Worm (Caenorhabditis elegans) whole organism, late embryonic: ENCODE measurements around the gene str-145.

ENCODE experiments used
- C08G9.2 ChIP-seq: sonication (generic microtip); optimal IDR thresholded peaks from 2 replicates; lab custom pipeline; 2016; ENCODE audit warnings: mild to moderate bottlenecking, missing genetic modification characterization, moderate library complexity, missing compliant biosample characterization
- C38D4.7 ChIP-seq: fragments of 200-800 bp; sonication (Bioruptor generic); optimal IDR thresholded peaks from 2 replicates; lab custom pipeline; 2018; ENCODE audit warnings: mild to moderate bottlenecking, missing genetic modification characterization, moderate library complexity, missing compliant biosample characterization
- F13H6.1 ChIP-seq: sonication (generic microtip); optimal IDR thresholded peaks from 2 replicates; lab custom pipeline; 2016; ENCODE audit warnings: missing genetic modification characterization, missing compliant biosample characterization
- K02D7.2 ChIP-seq: sonication (generic microtip); optimal IDR thresholded peaks from 2 replicates; lab custom pipeline; 2017; ENCODE audit warnings: mild to moderate bottlenecking, missing genetic modification characterization, missing compliant biosample characterization
- T23F11.4 ChIP-seq: fragments of 200-800 bp; sonication (Bioruptor generic); optimal IDR thresholded peaks from 2 replicates; lab custom pipeline; 2018; ENCODE audit warnings: mild to moderate bottlenecking, missing genetic modification characterization, missing compliant biosample characterization
- Y22D7AL.16 ChIP-seq: sonication (generic microtip); optimal IDR thresholded peaks from 2 replicates; lab custom pipeline; 2016; ENCODE audit warnings: missing genetic modification characterization, missing compliant biosample characterization
- ama-1 ChIP-seq: fragments of 150-350 bp; optimal IDR thresholded peaks from 2 replicates; lab custom pipeline; 2014
- ceh-18 ChIP-seq: sonication (generic microtip); optimal IDR thresholded peaks from 2 replicates; lab custom pipeline; 2016; ENCODE audit warnings: missing genetic modification characterization, missing compliant biosample characterization
- ceh-2 ChIP-seq: sonication (generic microtip); optimal IDR thresholded peaks from 2 replicates; lab custom pipeline; 2016; ENCODE audit warnings: missing genotype, missing genetic modification characterization, missing compliant biosample characterization
- ceh-31 ChIP-seq: sonication (generic microtip); optimal IDR thresholded peaks from 2 replicates; lab custom pipeline; 2016; ENCODE audit warnings: missing genetic modification characterization, missing compliant biosample characterization
- ceh-45 ChIP-seq: fragments of 200-800 bp; sonication (Bioruptor generic); IDR thresholded peaks from 2 replicates; pipeline ENCODE4 v1.3.6; 2022; ENCODE audit warnings: missing genetic modification reagents, missing genetic modification characterization, missing compliant biosample characterization
- ceh-6 ChIP-seq: fragments of 200-800 bp; sonication (Bioruptor generic); optimal IDR thresholded peaks from 2 replicates; lab custom pipeline; 2018; ENCODE audit warnings: mild to moderate bottlenecking, missing genetic modification characterization, missing compliant biosample characterization
- dmd-4 ChIP-seq: sonication (generic microtip); optimal IDR thresholded peaks from 2 replicates; lab custom pipeline; 2016; ENCODE audit warnings: borderline replicate concordance, missing genetic modification characterization, missing compliant biosample characterization
- dve-1 ChIP-seq: sonication (generic microtip); optimal IDR thresholded peaks from 2 replicates; lab custom pipeline; 2017; ENCODE audit warnings: antibody characterized with exemption, mild to moderate bottlenecking, missing genetic modification characterization, missing compliant biosample characterization
- elt-4 ChIP-seq: sonication (generic microtip); optimal IDR thresholded peaks from 2 replicates; lab custom pipeline; 2016; ENCODE audit warnings: missing genetic modification characterization, missing compliant biosample characterization
- ets-4 ChIP-seq: sonication (generic microtip); optimal IDR thresholded peaks from 2 replicates; lab custom pipeline; 2016; ENCODE audit warnings: missing genetic modification characterization, missing compliant biosample characterization
- fax-1 ChIP-seq: sonication (generic microtip); optimal IDR thresholded peaks from 2 replicates; lab custom pipeline; 2016; ENCODE audit warnings: missing genotype, missing genetic modification characterization, missing compliant biosample characterization
- fkh-6 ChIP-seq: sonication (generic microtip); optimal IDR thresholded peaks from 2 replicates; lab custom pipeline; 2016; ENCODE audit warnings: missing genetic modification characterization, missing compliant biosample characterization
- hlh-13 ChIP-seq: fragments of 200-800 bp; sonication (Bioruptor generic); optimal IDR thresholded peaks from 2 replicates; lab custom pipeline; 2018; ENCODE audit warnings: mild to moderate bottlenecking, missing genetic modification characterization, missing compliant biosample characterization
- hlh-6 ChIP-seq: sonication (generic microtip); optimal IDR thresholded peaks from 2 replicates; lab custom pipeline; 2016; ENCODE audit warnings: missing genotype, missing genetic modification characterization, missing compliant biosample characterization
- hlh-8 ChIP-seq: sonication (generic microtip); optimal IDR thresholded peaks from 2 replicates; lab custom pipeline; 2016; ENCODE audit warnings: missing genotype, missing genetic modification characterization, missing compliant biosample characterization
- lim-6 ChIP-seq: sonication (generic microtip); optimal IDR thresholded peaks from 2 replicates; lab custom pipeline; 2016; ENCODE audit warnings: missing genetic modification characterization, missing compliant biosample characterization
- madf-2 ChIP-seq: sonication (generic microtip); optimal IDR thresholded peaks from 2 replicates; lab custom pipeline; 2017; ENCODE audit warnings: missing genetic modification characterization, missing compliant biosample characterization
- mec-3 ChIP-seq: sonication (generic microtip); optimal IDR thresholded peaks from 2 replicates; lab custom pipeline; 2016; ENCODE audit warnings: borderline replicate concordance, missing genetic modification characterization, missing compliant biosample characterization
- npax-4 ChIP-seq: sonication (generic microtip); optimal IDR thresholded peaks from 2 replicates; lab custom pipeline; 2016; ENCODE audit warnings: missing genetic modification characterization, missing compliant biosample characterization
- odd-2 ChIP-seq: sonication (generic microtip); optimal IDR thresholded peaks from 2 replicates; lab custom pipeline; 2017; ENCODE audit warnings: antibody characterized with exemption, mild to moderate bottlenecking, missing genetic modification characterization, missing compliant biosample characterization
- pag-3 ChIP-seq: sonication (generic microtip); optimal IDR thresholded peaks from 2 replicates; lab custom pipeline; 2016; ENCODE audit warnings: missing compliant biosample characterization, missing genetic modification characterization, borderline replicate concordance
- pat-9 ChIP-seq: fragments of 200-800 bp; sonication (Bioruptor generic); optimal IDR thresholded peaks from 2 replicates; lab custom pipeline; 2018; ENCODE audit warnings: mild to moderate bottlenecking, missing genetic modification characterization, moderate library complexity, missing compliant biosample characterization
- pax-1 ChIP-seq: fragments of 150-350 bp; optimal IDR thresholded peaks from 2 replicates; lab custom pipeline; 2014; ENCODE audit warnings: missing biosample characterization, missing genetic modification characterization
- pha-2 ChIP-seq: sonication (generic microtip); optimal IDR thresholded peaks from 2 replicates; lab custom pipeline; 2017; ENCODE audit warnings: mild to moderate bottlenecking, missing genetic modification characterization, missing compliant biosample characterization
- pros-1 ChIP-seq: fragments of 150-350 bp; optimal IDR thresholded peaks from 2 replicates; lab custom pipeline; 2014; ENCODE audit warnings: missing biosample characterization, missing genetic modification reagents, missing genetic modification characterization
- sox-2 ChIP-seq: fragments of 200-800 bp; sonication (Bioruptor generic); IDR thresholded peaks from 2 replicates; pipeline ENCODE4 v1.3.6; 2022; ENCODE audit warnings: missing genetic modification reagents, missing genetic modification characterization, missing compliant biosample characterization
- tbx-2 ChIP-seq: sonication (generic microtip); optimal IDR thresholded peaks from 2 replicates; lab custom pipeline; 2016; ENCODE audit warnings: missing genetic modification characterization, missing compliant biosample characterization
- tbx-7 ChIP-seq: sonication (generic microtip); optimal IDR thresholded peaks from 2 replicates; lab custom pipeline; 2016; ENCODE audit warnings: missing genotype, missing genetic modification characterization, missing compliant biosample characterization
- unc-3 ChIP-seq, 2 experiments: fragments of 200-800 bp in 1 of 2; sonication (Bioruptor generic) in 1 of 2; sonication (generic microtip) in 1 of 2; conservative IDR thresholded peaks in 1 of 2; optimal IDR thresholded peaks in 1 of 2; 2 replicates each; pipeline versions ENCODE4 v1.3.6 to Lab custom; 2016 to 2022; ENCODE audit warnings: missing compliant biosample characterization in 2 of 2, missing genetic modification characterization in 2 of 2, missing genetic modification reagents in 1 of 2
- zip-5 ChIP-seq: sonication (generic microtip); optimal IDR thresholded peaks from 2 replicates; lab custom pipeline; 2016; ENCODE audit warnings: missing genetic modification characterization, missing compliant biosample characterization
- ztf-16 ChIP-seq: sonication (generic microtip); optimal IDR thresholded peaks from 2 replicates; lab custom pipeline; 2017; ENCODE audit warnings: missing genetic modification characterization, missing compliant biosample characterization

Gene str-145

ce11 chrV:8090595-8090994 is 7.5 kb downstream of the str-145 start, which contains the start of gene str-130:
TSS of gene str-130 (minus strand) at chrV:8090695.
- TF ChIP-seq hlh-6 (tag; lab: Kevin White, UChicago): no peak
- no peak for TF ChIP-seq npax-4
- no peak for TF ChIP-seq fax-1
- TF ChIP-seq dve-1 (tag; lab: Kevin White, UChicago): no peak
- TF ChIP-seq pax-1 (tag; lab: Kevin White, UChicago): no peak
- no peak for TF ChIP-seq unc-3 (GFP tag; conservative IDR thresholded peaks at IDR 0.05; lab: Robert Waterston, UW)
- TF ChIP-seq unc-3 (tag; optimal IDR thresholded peaks at IDR 0.05; lab: Kevin White, UChicago): no peak
- TF ChIP-seq mec-3 (tag; lab: Kevin White, UChicago): no peak
- TF ChIP-seq sox-2 (GFP tag; lab: Robert Waterston, UW): no peak
- no peak for TF ChIP-seq odd-2
- no peak for TF ChIP-seq pag-3
- TF ChIP-seq fkh-6 (tag; lab: Kevin White, UChicago): no peak
- no peak for TF ChIP-seq zip-5 (tag; lab: Kevin White, UChicago)
- no peak for TF ChIP-seq madf-2 (tag; lab: Kevin White, UChicago)
- no peak for TF ChIP-seq ceh-2
- no peak for TF ChIP-seq ceh-18 (tag; lab: Kevin White, UChicago)
- no peak for TF ChIP-seq ztf-16 (tag; lab: Kevin White, UChicago)
- TF ChIP-seq ets-4: no peak
- TF ChIP-seq lim-6 (tag; lab: Kevin White, UChicago): no peak

ce11 chrV:8085141-8085540 is 13.0 kb downstream of the str-145 start, which contains the start of gene C09H5.7:
TSS of gene C09H5.7 (minus strand) at chrV:8085241.
- TF ChIP-seq tbx-2 (tag; lab: Kevin White, UChicago) (no peak), hlh-13 (GFP tag; lab: Kevin White, UChicago) (no peak), ets-4 (no peak), Y22D7AL.16 (tag; lab: Kevin White, UChicago) (no peak), ceh-31 (no peak), hlh-8 (no peak), ama-1 (lab: Kevin White, UChicago) (no peak), fkh-6 (tag; lab: Kevin White, UChicago) (no peak), mec-3 (tag; lab: Kevin White, UChicago) (no peak), K02D7.2 (tag; lab: Kevin White, UChicago) (no peak), ceh-2 (no peak), F13H6.1 (tag; lab: Kevin White, UChicago) (no peak)

ce11 chrV:8081579-8081978 is 16.6 kb downstream of the str-145 start, which contains the start of gene str-131:
TSS of gene str-131 (minus strand) at chrV:8081679.
- TF ChIP-seq elt-4 (tag; lab: Kevin White, UChicago) (no peak), T23F11.4 (GFP tag; lab: Kevin White, UChicago) (no peak), ama-1 (lab: Kevin White, UChicago) (no peak), fax-1 (no peak), pros-1 (tag; lab: Kevin White, UChicago) (no peak), tbx-7 (tag; lab: Kevin White, UChicago) (no peak), ceh-31 (no peak), ceh-45 (GFP tag; lab: Robert Waterston, UW) (no peak), C38D4.7 (GFP tag; lab: Kevin White, UChicago) (no peak), ceh-6 (GFP tag; lab: Kevin White, UChicago) (no peak), pag-3 (no peak)

ce11 chrV:8079813-8080212 is 18.3 kb downstream of the str-145 start:
- TF ChIP-seq hlh-13 (GFP tag; lab: Kevin White, UChicago): no peak
- no peak for TF ChIP-seq fax-1
- TF ChIP-seq pat-9 (tag; lab: Kevin White, UChicago): no peak
- no peak for TF ChIP-seq mec-3 (tag; lab: Kevin White, UChicago)
- TF ChIP-seq dmd-4 (tag; lab: Kevin White, UChicago): no peak
- no peak for TF ChIP-seq pha-2 (tag; lab: Kevin White, UChicago)
- no peak for TF ChIP-seq ets-4
- no peak for TF ChIP-seq ceh-45 (GFP tag; lab: Robert Waterston, UW)
- TF ChIP-seq C08G9.2: no peak
- TF ChIP-seq, all 69 proteins: peak for 0
